Fruit fly (Drosophila melanogaster) whole organism, wandering third instar larva: ENCODE measurements around the gene Loxl1.

Experiments
- Abd-B ChIP-seq: fragments of >200 bp; optimal IDR thresholded peaks from 2 replicates; lab custom pipeline; 2017; ENCODE audit warnings: missing biosample characterization, missing genetic modification characterization
- CG32264 ChIP-seq: fragments of 200-800 bp; sonication (Bioruptor generic); optimal IDR thresholded peaks from 2 replicates; lab custom pipeline; 2016; ENCODE audit warnings: missing biosample characterization, missing genetic modification characterization
- CG9705 ChIP-seq: fragments of 200-800 bp; sonication (Bioruptor generic); optimal IDR thresholded peaks from 2 replicates; lab custom pipeline; 2018; ENCODE audit warnings: missing biosample characterization, mild to moderate bottlenecking, missing genetic modification characterization
- CrebA ChIP-seq: fragments of 200-800 bp; sonication (Bioruptor generic); optimal IDR thresholded peaks from 2 replicates; lab custom pipeline; 2016; ENCODE audit warnings: missing biosample characterization, mild to moderate bottlenecking, missing genetic modification characterization, borderline replicate concordance
- Dfd ChIP-seq: fragments of >200 bp; optimal IDR thresholded peaks from 2 replicates; lab custom pipeline; 2017; ENCODE audit warnings: missing biosample characterization, missing genetic modification characterization
- Dif ChIP-seq: fragments of 200-275, 200-300 bp; sonication (Bioruptor generic); optimal IDR thresholded peaks from 2 replicates; lab custom pipeline; 2018; ENCODE audit warnings: missing biosample characterization, missing genetic modification characterization; ENCODE audit not compliant: partially characterized antibody
- GATAd ChIP-seq: sonication (Bioruptor generic); optimal IDR thresholded peaks from 2 replicates; lab custom pipeline; 2016; ENCODE audit warnings: missing biosample characterization, missing genetic modification characterization
- HLH106 ChIP-seq: fragments of 200-800 bp; optimal IDR thresholded peaks from 3 replicates; lab custom pipeline; 2019; ENCODE audit warnings: missing biosample characterization, mild to moderate bottlenecking, missing genetic modification characterization, moderate library complexity
- Hnf4 ChIP-seq: fragments of 200-800 bp; sonication (Bioruptor generic); optimal IDR thresholded peaks from 2 replicates; lab custom pipeline; 2016; ENCODE audit warnings: missing biosample characterization, mild to moderate bottlenecking, missing genetic modification characterization
- Hr78 ChIP-seq: fragments of >200 bp; optimal IDR thresholded peaks from 2 replicates; lab custom pipeline; 2017; ENCODE audit warnings: missing biosample characterization, missing genetic modification characterization
- Hr83 ChIP-seq: fragments of 200-300 bp; sonication (Bioruptor generic); optimal IDR thresholded peaks from 2 replicates; lab custom pipeline; 2016; ENCODE audit warnings: missing biosample characterization, mild to moderate bottlenecking, missing genetic modification characterization, moderate library complexity; ENCODE audit not compliant: poor library complexity, severe bottlenecking
- Jra ChIP-seq: sonication (Bioruptor generic); optimal IDR thresholded peaks from 2 replicates; lab custom pipeline; 2016; ENCODE audit warnings: missing biosample characterization, missing genetic modification characterization
- Mio ChIP-seq: sonication (Bioruptor generic); optimal IDR thresholded peaks from 2 replicates; lab custom pipeline; 2016; ENCODE audit warnings: missing biosample characterization, missing genetic modification characterization
- Myc ChIP-seq: fragments of >200 bp; optimal IDR thresholded peaks from 2 replicates; lab custom pipeline; 2017
- N ChIP-seq: fragments of >200 bp; optimal IDR thresholded peaks from 2 replicates; lab custom pipeline; 2018; ENCODE audit warnings: missing biosample characterization, missing external identifiers, missing genetic modification characterization
- OdsH ChIP-seq: fragments of 200-800 bp; sonication (Bioruptor generic); optimal IDR thresholded peaks from 2 replicates; lab custom pipeline; 2016; ENCODE audit warnings: missing biosample characterization, mild to moderate bottlenecking, missing genetic modification characterization
- Rel ChIP-seq, 2 experiments: fragments of 200-800 bp; sonication (Bioruptor generic) in 1 of 2; optimal IDR thresholded peaks; 2 replicates in 1 of 2; 3 replicates in 1 of 2; lab custom pipeline; 2016 to 2019; ENCODE audit warnings: mild to moderate bottlenecking in 2 of 2, missing biosample characterization in 2 of 2, missing genetic modification characterization in 2 of 2, moderate library complexity in 1 of 2
- Vsx2 ChIP-seq: fragments of 200-300, 225-300 bp; sonication (Bioruptor generic); optimal IDR thresholded peaks from 2 replicates; lab custom pipeline; 2018; ENCODE audit warnings: missing biosample characterization, missing genetic modification characterization; ENCODE audit not compliant: partially characterized antibody
- brk ChIP-seq: fragments of 200-800 bp; sonication (Bioruptor generic); optimal IDR thresholded peaks from 2 replicates; lab custom pipeline; 2016; ENCODE audit warnings: missing biosample characterization, mild to moderate bottlenecking, missing genetic modification characterization
- dl ChIP-seq, 2 experiments: fragments of 175-275, 200-275 bp in 1 of 2; fragments of 200-275 bp in 1 of 2; sonication (Bioruptor generic); optimal IDR thresholded peaks; lab custom pipeline; 2018; ENCODE audit warnings: mild to moderate bottlenecking in 2 of 2, missing biosample characterization in 2 of 2, missing genetic modification characterization in 2 of 2, moderate library complexity in 2 of 2; ENCODE audit not compliant: partially characterized antibody in 2 of 2, insufficient read depth in 1 of 2
- dmrt93B ChIP-seq: fragments of 200-800 bp; sonication (Bioruptor generic); optimal IDR thresholded peaks from 2 replicates; lab custom pipeline; 2018; ENCODE audit warnings: missing biosample characterization, mild to moderate bottlenecking, missing genetic modification characterization
- dsf ChIP-seq: sonication (Bioruptor generic); optimal IDR thresholded peaks from 2 replicates; lab custom pipeline; 2016; ENCODE audit warnings: missing biosample characterization, missing genetic modification characterization, borderline replicate concordance
- ey ChIP-seq: fragments of 200-800 bp; sonication (Bioruptor generic); optimal IDR thresholded peaks from 2 replicates; lab custom pipeline; 2016; ENCODE audit warnings: missing biosample characterization, missing genetic modification characterization
- foxo ChIP-seq, 2 experiments: fragments of 200-800 bp; sonication (Bioruptor generic); optimal IDR thresholded peaks; 2 replicates in 1 of 2; 3 replicates in 1 of 2; lab custom pipeline; 2016 to 2017; ENCODE audit warnings: missing biosample characterization in 2 of 2, missing genetic modification characterization in 2 of 2
- jim ChIP-seq: fragments of 175-275, 200-325 bp; sonication (Bioruptor generic); optimal IDR thresholded peaks from 2 replicates; lab custom pipeline; 2016; ENCODE audit warnings: missing biosample characterization, mild to moderate bottlenecking, missing genetic modification characterization
- lola ChIP-seq: fragments of >200 bp; optimal IDR thresholded peaks from 2 replicates; lab custom pipeline; 2017; ENCODE audit warnings: missing biosample characterization, missing genetic modification characterization
- pan ChIP-seq: fragments of >200 bp; optimal IDR thresholded peaks from 2 replicates; lab custom pipeline; 2017
- psq ChIP-seq: fragments of 200-800 bp; sonication (Bioruptor generic); optimal IDR thresholded peaks from 3 replicates; lab custom pipeline; 2017; ENCODE audit warnings: missing biosample characterization, mild to moderate bottlenecking, missing genetic modification characterization, moderate library complexity
- rgr ChIP-seq: fragments of 200-800 bp; sonication (Bioruptor generic); optimal IDR thresholded peaks from 3 replicates; lab custom pipeline; 2016; ENCODE audit warnings: missing biosample characterization, mild to moderate bottlenecking, missing genetic modification characterization
- sage ChIP-seq: fragments of 200-800 bp; sonication (Bioruptor generic); optimal IDR thresholded peaks from 2 replicates; lab custom pipeline; 2016; ENCODE audit warnings: missing biosample characterization, mild to moderate bottlenecking, missing genetic modification characterization
- sv ChIP-seq: fragments of 200-800 bp; sonication (Bioruptor generic); optimal IDR thresholded peaks from 3 replicates; lab custom pipeline; 2016; ENCODE audit warnings: missing biosample characterization, missing genetic modification characterization
- tai ChIP-seq: sonication (Bioruptor generic); optimal IDR thresholded peaks from 2 replicates; lab custom pipeline; 2016; ENCODE audit warnings: missing biosample characterization, missing genetic modification characterization
- woc ChIP-seq: sonication (Bioruptor generic); optimal IDR thresholded peaks from 2 replicates; lab custom pipeline; 2016; ENCODE audit warnings: missing biosample characterization, mild to moderate bottlenecking, missing genetic modification characterization

Gene Loxl1

DNA sequence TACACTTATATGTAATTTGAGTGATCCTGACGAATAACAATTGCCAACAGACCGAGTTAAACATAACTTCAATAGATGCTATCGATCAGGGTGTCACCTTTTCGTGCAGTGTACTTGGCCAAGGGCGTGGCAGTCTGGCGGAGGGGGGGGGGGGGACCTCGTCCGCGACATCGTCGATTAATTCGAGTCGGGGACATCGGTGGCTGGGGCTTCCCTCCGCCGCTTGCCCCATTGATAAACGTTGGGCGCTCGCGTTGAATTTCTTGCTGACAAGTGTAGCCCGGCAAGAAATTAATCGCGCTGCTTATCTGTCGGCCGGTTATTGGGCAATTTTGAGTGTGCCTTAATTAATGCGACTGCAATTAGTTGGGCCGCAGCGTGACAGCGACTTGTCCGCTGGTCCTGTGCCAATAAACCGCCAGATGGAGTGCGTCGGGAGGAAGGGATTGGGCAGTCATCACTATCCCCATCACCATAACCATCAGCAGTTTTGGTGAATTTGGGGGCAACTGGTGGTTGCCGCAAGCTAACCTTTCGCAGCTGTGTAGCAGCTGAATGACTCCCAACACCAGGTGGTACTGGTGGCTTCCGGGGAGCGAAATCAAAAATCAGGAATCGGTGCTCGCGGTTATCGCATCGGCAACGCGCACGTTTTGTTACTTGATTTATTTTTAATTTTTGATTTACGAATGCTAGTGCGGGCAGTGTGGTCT lies 2.8 kb upstream of the Loxl1 start (continued):
- TF ChIP-seq woc (no peak), Hnf4 (GFP tag; lab: Kevin White, UChicago) (no peak), Rel (GFP tag; optimal IDR thresholded peaks at IDR 0.05; lab: Kevin White, UChicago) (no peak), Rel (tag; optimal IDR thresholded peaks at IDR 0.05; lab: Kevin White, UChicago) (peak; percentile 85), jim (GFP tag; lab: Kevin White, UChicago) (no peak), Dfd (GFP tag; lab: Kevin White, UChicago) (no peak), Mio (GFP tag; lab: Kevin White, UChicago) (no peak), ey (GFP tag; lab: Kevin White, UChicago) (peak; percentile 15), GATAd (no peak), brk (no peak), Vsx2 (GFP tag; lab: Kevin White, UChicago) (no peak), pan (lab: Kevin White, UChicago) (no peak), CrebA (GFP tag; lab: Kevin White, UChicago) (no peak), OdsH (GFP tag; lab: Kevin White, UChicago) (peak; percentile 26), dsf (GFP tag; lab: Kevin White, UChicago) (no peak), psq (GFP tag; lab: Kevin White, UChicago) (peak; percentile 16), sv (GFP tag; lab: Kevin White, UChicago) (no peak), lola (no peak)

DNA sequence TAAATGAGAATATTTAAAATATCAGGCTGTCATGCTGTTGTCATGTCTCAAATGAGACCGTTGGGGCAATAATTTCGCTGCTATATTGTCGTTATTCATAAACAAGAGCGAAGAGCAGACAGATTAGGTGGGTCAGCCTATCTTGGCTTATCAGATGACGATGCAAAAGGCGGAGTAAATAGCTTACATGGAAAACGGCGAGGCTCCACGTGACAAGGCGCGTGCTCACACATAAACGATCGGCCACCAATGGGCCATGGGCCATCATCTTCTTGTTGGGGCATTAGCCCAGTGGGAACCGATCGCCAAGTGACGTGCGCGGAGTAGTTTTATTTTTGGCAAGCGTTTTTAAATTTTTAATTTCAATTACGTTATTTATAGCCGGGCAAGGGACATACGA lies 1.6 kb upstream of the Loxl1 start:
- TF ChIP-seq dsf (GFP tag; lab: Kevin White, UChicago) = no peak

DNA sequence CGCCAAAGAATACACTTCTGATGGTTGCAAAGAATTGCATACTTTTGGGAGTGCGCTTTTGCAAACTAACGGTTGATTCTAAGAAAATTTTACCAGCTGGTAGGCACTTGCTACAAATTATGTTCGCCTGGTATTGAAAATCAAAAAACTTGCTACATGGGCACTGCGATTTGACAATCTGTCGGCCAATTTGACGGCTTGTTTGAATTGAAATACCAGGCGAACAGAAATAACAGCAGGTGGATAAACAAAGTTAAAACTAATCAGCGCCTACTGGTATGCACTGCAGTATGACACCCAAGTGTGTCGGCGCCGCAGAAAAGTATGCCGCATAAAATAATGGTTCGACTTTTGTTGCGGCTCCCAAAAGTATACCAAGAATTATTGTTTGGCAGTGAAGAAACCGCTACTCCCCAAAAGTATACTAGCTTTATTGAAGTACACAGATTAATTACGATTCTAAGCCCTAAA lies 1.6 kb downstream of the Loxl1 start:
- TF ChIP-seq Abd-B (GFP tag; lab: Kevin White, UChicago) (peak; percentile 53), woc (no peak), Myc (lab: Kevin White, UChicago) (peak; percentile 98), Mio (GFP tag; lab: Kevin White, UChicago) (no peak), sage (no peak), ey (GFP tag; lab: Kevin White, UChicago) (no peak), CG32264 (GFP tag; lab: Kevin White, UChicago) (no peak), Hr78 (peak; percentile 60), Vsx2 (GFP tag; lab: Kevin White, UChicago) (peak; percentile 94), Dif (GFP tag; lab: Kevin White, UChicago) (peak; percentile 68), Dfd (GFP tag; lab: Kevin White, UChicago) (no peak), Hr83 (GFP tag; lab: Kevin White, UChicago) (no peak), dmrt93B (GFP tag; lab: Kevin White, UChicago) (no peak), rgr (no peak), brk (no peak), CrebA (GFP tag; lab: Kevin White, UChicago) (no peak), HLH106 (tag; lab: Kevin White, UChicago) (no peak), GATAd (no peak), lola (peak; percentile 68), CG9705 (no peak), tai (GFP tag; lab: Kevin White, UChicago) (no peak), jim (GFP tag; lab: Kevin White, UChicago) (no peak), pan (lab: Kevin White, UChicago) (no peak), N (GFP tag; lab: Kevin White, UChicago) (peak; percentile 94), dl (GFP tag; optimal IDR thresholded peaks at IDR 0.05; lab: Kevin White, UChicago; ENCODE audit: insufficient read depth in 1 of 2, partially characterized antibody in 2 of 2) (peak in 1 of 2 experiments; percentile 70), foxo (GFP tag; optimal IDR thresholded peaks at IDR 0.05; lab: Kevin White, UChicago) (no peak), sv (GFP tag; lab: Kevin White, UChicago) (no peak), Jra (GFP tag; lab: Kevin White, UChicago) (no peak), OdsH (GFP tag; lab: Kevin White, UChicago) (no peak)
